Worm (Caenorhabditis elegans): ENCODE data around the gene Y17D7B.2.

Y17D7B.2 gene

DNA sequence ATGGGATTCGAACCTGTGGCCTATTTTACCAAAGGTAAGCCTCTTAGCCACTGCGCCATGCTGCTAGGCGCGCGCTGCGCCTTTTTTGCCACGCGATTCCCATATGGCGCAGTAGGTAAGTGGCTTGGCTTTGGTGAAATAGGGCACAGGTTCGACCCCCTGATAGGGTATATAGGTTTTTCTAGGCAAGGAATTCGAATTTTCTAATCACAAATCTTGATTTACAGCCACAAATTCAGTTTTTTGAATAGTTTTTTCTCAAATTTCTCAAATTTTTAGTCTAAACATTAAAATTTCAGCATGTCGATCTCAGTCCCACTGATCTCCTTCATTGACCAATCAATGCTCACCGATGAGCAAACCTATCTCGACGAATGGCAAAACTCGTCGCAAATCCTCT is 23.2 kb downstream of the Y17D7B.2 start, which contains the start of gene C54E10.3:
Gene C54E10.3 (plus strand): TSS at position 301 of the 400 bp plus-strand sequence.
- TF ChIP-seq ceh-24 (tag; optimal IDR thresholded peaks at IDR 0.05) (no peak), rnt-1 (tag; optimal IDR thresholded peaks at IDR 0.05) (no peak), pros-1 (tag; optimal IDR thresholded peaks at IDR 0.05) (no peak), sdc-2 (tag; optimal IDR thresholded peaks at IDR 0.05) (no peak), ceh-9 (tag; optimal IDR thresholded peaks at IDR 0.05) (no peak), sox-2 (GFP tag; IDR thresholded peaks at IDR 0.05) (no peak), unc-3 (GFP tag; conservative IDR thresholded peaks at IDR 0.05) (no peak), unc-3 (tag; optimal IDR thresholded peaks at IDR 0.05) (no peak), unc-86 (tag; optimal IDR thresholded peaks at IDR 0.05) (no peak), ceh-45 (GFP tag; IDR thresholded peaks at IDR 0.05) (no peak)

ce11 chrV:18811360-18811759 is 23.8 kb downstream of the Y17D7B.2 start, which contains the start of gene C54E10.7:
TSS of gene C54E10.7 (plus strand) at chrV:18811660.
- no peak for TF ChIP-seq ceh-6 (GFP tag; optimal IDR thresholded peaks at IDR 0.05)
- TF ChIP-seq che-1 (tag; optimal IDR thresholded peaks at IDR 0.05) = no peak
- TF ChIP-seq sdc-2 (tag; optimal IDR thresholded peaks at IDR 0.05) = no peak
- no peak for TF ChIP-seq ceh-45 (GFP tag; IDR thresholded peaks at IDR 0.05)
- TF ChIP-seq hlh-6 (tag; optimal IDR thresholded peaks at IDR 0.05) = no peak
- no peak for TF ChIP-seq F13H6.1 (tag; optimal IDR thresholded peaks at IDR 0.05)
- no peak for TF ChIP-seq K02D7.2 (tag; optimal IDR thresholded peaks at IDR 0.05)
- no peak for TF ChIP-seq nhr-11 (tag; optimal IDR thresholded peaks at IDR 0.05)
- no peak for TF ChIP-seq ztf-16 (tag; optimal IDR thresholded peaks at IDR 0.05)
- TF ChIP-seq syd-9 (tag; optimal IDR thresholded peaks at IDR 0.05) = no peak
- TF ChIP-seq fax-1 (tag; optimal IDR thresholded peaks at IDR 0.05) = no peak
- no peak for TF ChIP-seq lin-11 (tag; optimal IDR thresholded peaks at IDR 0.05)
- TF ChIP-seq pax-1 (tag; optimal IDR thresholded peaks at IDR 0.05) = no peak
- TF ChIP-seq ceh-34 (tag; optimal IDR thresholded peaks at IDR 0.05) = no peak
- no peak for TF ChIP-seq pat-9 (tag; optimal IDR thresholded peaks at IDR 0.05)
- no peak for TF ChIP-seq zip-5 (tag; optimal IDR thresholded peaks at IDR 0.05)
- TF ChIP-seq ceh-19 (GFP tag; optimal IDR thresholded peaks at IDR 0.05) = no peak
- TF ChIP-seq nfya-1 (tag; optimal IDR thresholded peaks at IDR 0.05) = no peak
- TF ChIP-seq nhr-232 (tag; optimal IDR thresholded peaks at IDR 0.05) = no peak
- no peak for TF ChIP-seq unc-86 (tag; optimal IDR thresholded peaks at IDR 0.05)

- TF ChIP-seq ceh-2 (tag; optimal IDR thresholded peaks at IDR 0.05) (no peak), nfya-1 (tag; optimal IDR thresholded peaks at IDR 0.05) (no peak), hlh-30 (tag; optimal IDR thresholded peaks at IDR 0.05; ENCODE audit: insufficient read depth) (no peak), unc-42 (tag; optimal IDR thresholded peaks at IDR 0.05) (no peak), F13H6.1 (tag; optimal IDR thresholded peaks at IDR 0.05) (no peak), unc-3 (GFP tag; conservative IDR thresholded peaks at IDR 0.05) (no peak), unc-3 (tag; optimal IDR thresholded peaks at IDR 0.05) (no peak), nhr-11 (tag; optimal IDR thresholded peaks at IDR 0.05) (no peak), ceh-19 (GFP tag; optimal IDR thresholded peaks at IDR 0.05) (no peak)
Observed at ce11 chrV:18819643-18820042, 32.1 kb downstream of the Y17D7B.2 start, which contains the start of gene ncs-5. TSS of gene ncs-5 (plus strand) at chrV:18819766.

DNA sequence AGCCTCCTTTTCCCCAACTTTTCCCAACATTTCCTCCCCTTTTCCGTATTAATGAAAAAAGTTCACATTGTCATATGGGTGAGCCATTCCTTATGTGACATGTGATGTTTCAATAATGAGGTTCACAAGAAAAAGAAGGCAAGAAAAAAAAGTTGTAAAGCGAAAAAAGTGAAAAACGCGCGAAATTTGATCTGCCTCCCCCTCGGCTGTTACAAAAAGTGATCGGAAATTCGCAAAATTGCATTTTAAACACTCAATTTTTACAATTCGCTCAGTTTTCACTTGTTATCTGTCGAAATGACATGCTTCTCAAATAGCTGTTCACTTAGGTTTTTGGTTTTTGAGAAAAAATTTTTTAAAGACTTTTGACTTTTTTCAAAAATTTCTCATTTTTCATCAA is 34.0 kb downstream of the Y17D7B.2 start:
- TF ChIP-seq nfya-1 (tag; optimal IDR thresholded peaks at IDR 0.05) (no peak), dve-1 (tag; optimal IDR thresholded peaks at IDR 0.05) (no peak), unc-42 (tag; optimal IDR thresholded peaks at IDR 0.05) (peak; percentile 46), pha-2 (tag; optimal IDR thresholded peaks at IDR 0.05) (no peak)

DNA sequence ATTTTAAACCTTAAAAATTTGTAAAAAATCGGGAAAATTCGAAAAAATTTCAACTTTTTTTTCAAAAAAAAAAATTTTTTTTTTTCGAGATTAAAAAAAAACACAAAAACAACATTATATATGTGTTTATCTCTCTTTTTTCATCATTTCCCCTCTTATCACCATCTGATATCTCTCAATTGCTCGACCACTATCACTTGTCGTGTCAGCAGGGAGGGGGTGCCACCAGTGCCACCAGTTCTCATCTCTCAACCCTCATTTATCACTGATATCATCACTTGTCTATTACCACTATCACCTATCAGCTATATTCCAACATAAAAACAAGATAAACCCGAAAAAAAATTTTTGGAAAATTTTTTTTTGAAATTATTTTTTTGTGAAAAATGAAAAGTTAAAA is 38.9 kb downstream of the Y17D7B.2 start:
- TF ChIP-seq ceh-2 (tag; optimal IDR thresholded peaks at IDR 0.05) (no peak), ceh-45 (GFP tag; IDR thresholded peaks at IDR 0.05) (no peak), elt-2 (tag; optimal IDR thresholded peaks at IDR 0.05) (peak; percentile 97), ahr-1 (tag; optimal IDR thresholded peaks at IDR 0.05) (no peak), eyg-1 (tag; optimal IDR thresholded peaks at IDR 0.05) (no peak), gmeb-2 (tag; optimal IDR thresholded peaks at IDR 0.05) (no peak), ceh-19 (GFP tag; optimal IDR thresholded peaks at IDR 0.05) (no peak), ceh-34 (tag; optimal IDR thresholded peaks at IDR 0.05) (no peak)

Data from whole organism, late embryonic.